Fruit fly (Drosophila melanogaster): ENCODE data around the gene mTerf5.

mTerf5 gene

DNA sequence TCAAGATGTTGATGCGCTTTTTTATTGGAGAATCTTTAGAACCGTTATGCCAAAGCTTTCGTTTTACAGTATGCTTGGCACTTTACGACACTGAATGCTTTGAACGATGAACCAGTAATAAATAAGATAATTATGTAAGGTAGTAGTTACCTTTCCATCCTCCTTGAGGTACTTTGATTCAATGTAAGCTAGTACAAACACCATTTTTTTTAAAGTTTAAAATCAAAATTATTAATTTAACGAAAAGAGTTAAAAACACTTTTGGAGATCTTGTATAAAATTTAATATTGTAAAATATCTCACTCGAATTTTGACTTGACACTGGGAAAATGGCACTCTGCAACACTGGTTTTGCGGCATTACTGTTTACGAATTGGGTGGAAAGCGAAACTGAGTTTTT is 38.1 kb downstream of the mTerf5 start, which contains the start of the genes Arp5 and CG7208 (continued):
- peak; percentile 69 for TF ChIP-seq Sox14 (GFP tag; optimal IDR thresholded peaks at IDR 0.05)
- no peak for TF ChIP-seq salr (GFP tag; optimal IDR thresholded peaks at IDR 0.05)
- no peak for TF ChIP-seq CG34406 (GFP tag; optimal IDR thresholded peaks at IDR 0.05)
- TF ChIP-seq CG11902 (GFP tag; optimal IDR thresholded peaks at IDR 0.05): peak; percentile 14
- no peak for TF ChIP-seq CG10631 (GFP tag; optimal IDR thresholded peaks at IDR 0.05)

DNA sequence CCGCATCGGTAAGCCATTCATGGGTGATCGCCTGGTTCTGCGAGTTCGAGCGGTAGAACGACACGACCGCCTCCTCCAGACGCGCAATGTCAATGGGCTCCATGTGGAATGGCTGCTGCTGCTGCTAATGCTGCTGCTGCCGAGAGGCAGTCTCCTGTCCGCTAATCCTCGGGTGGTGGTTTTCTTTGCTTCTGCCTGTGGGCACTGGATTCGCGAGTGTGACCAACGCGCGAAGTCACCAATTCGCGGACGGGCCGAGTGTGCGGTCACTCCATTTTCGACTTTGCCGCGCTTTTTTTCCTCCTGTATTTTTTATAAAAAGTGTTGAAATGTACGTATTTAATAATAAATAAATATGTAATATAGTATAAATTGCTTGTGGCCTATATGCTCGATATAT is 40.2 kb downstream of the mTerf5 start, which contains the start of gene cdm:
Gene cdm (minus strand): TSS at position 236 of the 400 bp plus-strand sequence.
- TF ChIP-seq CG6163 (GFP tag; IDR thresholded peaks at IDR 0.05) (peak; percentile 19; the same call in 1 of the 3 replicates), esn (GFP tag; optimal IDR thresholded peaks at IDR 0.05) (peak; percentile 8), dac (GFP tag; optimal IDR thresholded peaks at IDR 0.05) (no peak)

DNA sequence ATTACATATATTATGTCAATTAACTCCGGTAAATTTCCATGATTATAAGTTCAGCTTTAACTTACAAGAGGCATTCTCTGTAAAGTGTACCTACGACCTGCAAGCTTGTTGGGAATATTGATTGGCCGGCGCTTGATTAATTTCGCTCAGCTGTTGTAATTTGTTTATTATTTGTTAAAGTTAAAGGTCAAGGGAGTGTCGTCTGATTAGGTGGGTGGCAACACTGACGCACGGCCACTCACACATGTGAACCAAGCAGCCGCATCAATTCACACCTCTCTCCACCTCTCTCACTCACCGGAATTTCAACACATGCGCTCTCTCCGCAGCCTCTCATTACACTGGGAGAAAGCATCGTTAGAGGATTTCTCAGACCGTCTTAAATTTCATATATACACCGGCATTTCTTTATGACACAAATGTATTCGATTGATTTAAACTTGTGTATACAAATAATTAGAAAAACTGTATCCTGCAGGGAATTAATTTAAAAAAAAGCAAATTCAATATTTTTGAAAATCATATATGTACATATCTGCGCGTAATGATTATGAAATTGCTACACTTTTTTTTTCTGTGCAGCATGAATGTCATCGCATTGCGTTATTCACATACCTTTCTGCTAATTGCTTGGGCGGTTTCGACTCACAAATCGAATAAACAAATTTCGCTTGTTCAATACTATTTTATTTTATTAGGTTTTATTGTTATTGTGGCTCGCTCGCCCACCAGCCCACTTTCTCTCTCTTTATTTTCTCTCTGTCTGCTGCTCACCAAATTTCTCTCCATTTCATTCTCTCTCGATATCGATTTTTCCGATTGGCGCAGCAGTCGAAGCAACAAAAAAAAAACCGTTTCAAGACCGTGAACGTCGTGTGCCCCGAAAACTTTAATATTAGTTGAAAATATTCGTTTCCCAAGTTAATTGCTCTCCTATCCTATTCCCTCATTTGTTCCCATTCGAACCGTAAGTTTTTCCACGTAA is 51.2 kb downstream of the mTerf5 start:
- TF ChIP-seq Hr38 (GFP tag; optimal IDR thresholded peaks at IDR 0.05): no peak
- peak; percentile 67 for TF ChIP-seq Ets96B (tag; optimal IDR thresholded peaks at IDR 0.05)
- peak; percentile 82 for TF ChIP-seq acj6 (GFP tag; optimal IDR thresholded peaks at IDR 0.05)
- TF ChIP-seq CG10631 (GFP tag; optimal IDR thresholded peaks at IDR 0.05): no peak
- TF ChIP-seq CG3032 (tag; optimal IDR thresholded peaks at IDR 0.05): peak; percentile 64
- TF ChIP-seq Hr4 (GFP tag; optimal IDR thresholded peaks at IDR 0.05): peak; percentile 92
- peak; percentile 91 for TF ChIP-seq svp (GFP tag)
- no peak for TF ChIP-seq CG34406 (GFP tag; optimal IDR thresholded peaks at IDR 0.05)
- peak; percentile 90 for TF ChIP-seq CG6276 (GFP tag; optimal IDR thresholded peaks at IDR 0.05)
- peak; percentile 65 for TF ChIP-seq CG8632 (GFP tag; optimal IDR thresholded peaks at IDR 0.05)
- TF ChIP-seq CG6808 (GFP tag; optimal IDR thresholded peaks at IDR 0.05): no peak
- TF ChIP-seq Blimp-1 (GFP tag; optimal IDR thresholded peaks at IDR 0.05): peak; percentile 47
- peak; percentile 59 for TF ChIP-seq fd59A (GFP tag; optimal IDR thresholded peaks at IDR 0.05)
- TF ChIP-seq net (GFP tag; optimal IDR thresholded peaks at IDR 0.05): peak; percentile 81
- TF ChIP-seq Sox15 (GFP tag; optimal IDR thresholded peaks at IDR 0.05): peak; percentile 64
- peak; percentile 50 for TF ChIP-seq CG11902 (GFP tag; optimal IDR thresholded peaks at IDR 0.05)
- TF ChIP-seq Gug (GFP tag; IDR thresholded peaks at IDR 0.05): peak; percentile 66
- peak; percentile 80 for TF ChIP-seq Sox14 (GFP tag; optimal IDR thresholded peaks at IDR 0.05)
- TF ChIP-seq CG15336 (GFP tag; IDR thresholded peaks at IDR 0.05): peak; percentile 85
- peak; percentile 70 for TF ChIP-seq CG11762 (GFP tag; optimal IDR thresholded peaks at IDR 0.05; ENCODE audit: insufficient read depth)
- peak; percentile 79 for TF ChIP-seq CG31627 (GFP tag; optimal IDR thresholded peaks at IDR 0.05)
- TF ChIP-seq CG8119 (GFP tag; IDR thresholded peaks at IDR 0.05): peak; percentile 89
- peak; percentile 58 for TF ChIP-seq CG11294 (GFP tag; IDR thresholded peaks at IDR 0.05)
- TF ChIP-seq achi (GFP tag; optimal IDR thresholded peaks at IDR 0.05): no peak
- peak; percentile 67 for TF ChIP-seq dac (GFP tag; optimal IDR thresholded peaks at IDR 0.05)
- TF ChIP-seq cyc (GFP tag; optimal IDR thresholded peaks at IDR 0.05): peak; percentile 82
- TF ChIP-seq CG6163 (GFP tag; IDR thresholded peaks at IDR 0.05): peak; percentile 74
- TF ChIP-seq topi (GFP tag; optimal IDR thresholded peaks at IDR 0.05): peak; percentile 83
- TF ChIP-seq pdm3 (GFP tag; optimal IDR thresholded peaks at IDR 0.05): peak; percentile 85
- TF ChIP-seq Sox102F (GFP tag; optimal IDR thresholded peaks at IDR 0.05): no peak
- TF ChIP-seq Hr39 (GFP tag; optimal IDR thresholded peaks at IDR 0.05): peak; percentile 75
- peak; percentile 95 for TF ChIP-seq CG32006 (GFP tag; optimal IDR thresholded peaks at IDR 0.05)
- peak; percentile 96 for TF ChIP-seq Eip78C (GFP tag)
- peak; percentile 26 for TF ChIP-seq CG6854 (GFP tag; optimal IDR thresholded peaks at IDR 0.05)
- peak; percentile 79 for TF ChIP-seq lz (GFP tag; optimal IDR thresholded peaks at IDR 0.05)
- TF ChIP-seq eg (GFP tag; IDR thresholded peaks at IDR 0.05): peak; percentile 74; the same call in 2 of the 3 replicates
- peak; percentile 71 for TF ChIP-seq CG16779 (tag; optimal IDR thresholded peaks at IDR 0.05)
- peak; percentile 50 for TF ChIP-seq CG8319 (GFP tag; optimal IDR thresholded peaks at IDR 0.05)
- no peak for TF ChIP-seq vri (GFP tag; optimal IDR thresholded peaks at IDR 0.05)
- TF ChIP-seq esn (GFP tag; optimal IDR thresholded peaks at IDR 0.05): peak; percentile 85
- peak in 1 of 2 experiments; percentile 87 for TF ChIP-seq salr (GFP tag; optimal IDR thresholded peaks at IDR 0.05)
- peak; percentile 66 for TF ChIP-seq CG6792 (GFP tag; optimal IDR thresholded peaks at IDR 0.05)
- no peak for TF ChIP-seq CG10669 (GFP tag; optimal IDR thresholded peaks at IDR 0.05)
- peak; percentile 77 for TF ChIP-seq Lpt (GFP tag; optimal IDR thresholded peaks at IDR 0.05)

Measured in whole organism, prepupa.